Worm (Caenorhabditis elegans): Measurements from ENCODE around the gene D1025.10.

DNA sequence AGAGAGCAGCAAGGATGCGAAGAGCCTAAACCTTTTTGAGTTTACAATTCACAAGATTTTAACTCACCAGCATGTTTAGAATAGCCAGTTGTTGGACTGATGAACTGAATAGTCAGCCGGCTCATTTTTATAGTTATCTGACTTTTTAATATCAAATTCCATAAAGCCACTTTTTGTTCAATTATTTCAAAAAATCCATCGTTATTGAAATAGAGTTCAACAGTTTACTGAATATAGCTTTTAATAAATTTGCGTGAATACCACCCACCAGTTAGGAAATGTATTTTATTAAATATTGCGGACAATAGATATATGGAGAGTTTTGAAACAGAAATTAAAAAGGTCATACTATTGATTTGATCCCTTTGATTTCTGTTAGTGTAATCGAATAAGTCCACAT, 13.4 kb downstream of the D1025.10 start, which contains the start of gene nspc-20:
- TF ChIP-seq nhr-11 (tag; optimal IDR thresholded peaks at IDR 0.05) (no peak), lin-14 (GFP tag; optimal IDR thresholded peaks at IDR 0.05) (no peak), nhr-237 (tag; optimal IDR thresholded peaks at IDR 0.05) (no peak), tlp-1 (tag; optimal IDR thresholded peaks at IDR 0.05) (no peak), nhr-76 (tag; optimal IDR thresholded peaks at IDR 0.05) (no peak), elt-3 (tag; optimal IDR thresholded peaks at IDR 0.05) (no peak), jun-1 (tag; optimal IDR thresholded peaks at IDR 0.05) (no peak)
